Fruit fly (Drosophila melanogaster) whole organism, embryonic: ENCODE results near the gene kairos.
A peak's percentile ranks its signal among the peaks of the same experiment; 100 is the strongest.

ENCODE experiments used
- Atf3 ChIP-seq: fragments of 200-800 bp; sonication (Bioruptor generic); optimal IDR thresholded peaks from 3 replicates; lab custom pipeline; 2016; ENCODE audit warnings: missing biosample characterization, missing genetic modification characterization
- Awh ChIP-seq: fragments of 200-800 bp; sonication (Bioruptor generic); IDR thresholded peaks from 2 replicates; pipeline ENCODE4, ENCODE4 v1.3.6; 2022; ENCODE audit warnings: missing biosample characterization, missing genetic modification characterization
- BtbVII ChIP-seq: fragments of 200-800 bp; sonication (Bioruptor generic); optimal IDR thresholded peaks from 3 replicates; lab custom pipeline; 2017; ENCODE audit warnings: missing biosample characterization, mild to moderate bottlenecking, missing genetic modification characterization
- CG1024 ChIP-seq: fragments of 200-800 bp; sonication (Bioruptor generic); IDR thresholded peaks from 2 replicates; pipeline ENCODE4 v1.3.6; 2022; ENCODE audit warnings: missing biosample characterization, missing genetic modification characterization
- CG10462 ChIP-seq: fragments of 200-800 bp; sonication (Bioruptor generic); optimal IDR thresholded peaks from 2 replicates; lab custom pipeline; 2016; ENCODE audit warnings: missing biosample characterization, missing genetic modification characterization
- CG12071 ChIP-seq: fragments of 200-800 bp; sonication (Bioruptor generic); optimal IDR thresholded peaks from 3 replicates; lab custom pipeline; 2018; ENCODE audit warnings: missing biosample characterization, mild to moderate bottlenecking, missing genetic modification characterization
- CG13424 ChIP-seq: fragments of 200-800 bp; sonication (Bioruptor generic); optimal IDR thresholded peaks from 2 replicates; lab custom pipeline; 2019; ENCODE audit warnings: missing biosample characterization, mild to moderate bottlenecking, missing genetic modification characterization, moderate library complexity
- CG13624 ChIP-seq: fragments of 200-800 bp; sonication (Bioruptor generic); optimal IDR thresholded peaks from 2 replicates; lab custom pipeline; 2016; ENCODE audit warnings: missing biosample characterization, missing genetic modification characterization
- CG13775 ChIP-seq: fragments of 200-800 bp; sonication (Bioruptor generic); optimal IDR thresholded peaks from 3 replicates; lab custom pipeline; 2017; ENCODE audit warnings: missing biosample characterization, mild to moderate bottlenecking, missing genetic modification characterization
- CG15479 ChIP-seq: fragments of 200-800 bp; sonication (Bioruptor generic); optimal IDR thresholded peaks from 3 replicates; lab custom pipeline; 2019; ENCODE audit warnings: missing biosample characterization, mild to moderate bottlenecking, missing genetic modification characterization, moderate library complexity
- CG17361 ChIP-seq: fragments of 200-800 bp; sonication (Bioruptor generic); IDR thresholded peaks from 3 replicates; pipeline ENCODE4 v1.3.6; 2022; ENCODE audit warnings: missing biosample characterization, missing genetic modification characterization
- CG17912 ChIP-seq: fragments of 200-800 bp; sonication (Bioruptor generic); optimal IDR thresholded peaks from 2 replicates; lab custom pipeline; 2018; ENCODE audit warnings: missing biosample characterization, mild to moderate bottlenecking, missing genetic modification characterization
- CG2129 ChIP-seq: fragments of 200-800 bp; sonication (Bioruptor generic); IDR thresholded peaks from 2 replicates; pipeline ENCODE4 v1.3.6; 2022; ENCODE audit warnings: missing biosample characterization, missing genetic modification characterization; ENCODE audit not compliant: partially characterized antibody
- CG2678 ChIP-seq: fragments of 200-800 bp; sonication (Bioruptor generic); optimal IDR thresholded peaks from 3 replicates; lab custom pipeline; 2019; ENCODE audit warnings: missing biosample characterization, mild to moderate bottlenecking, missing genetic modification characterization, moderate library complexity
- CG2889 ChIP-seq: fragments of 200-800 bp; sonication (Bioruptor generic); IDR thresholded peaks from 3 replicates; pipeline ENCODE4 v1.3.6; 2022; ENCODE audit warnings: missing biosample characterization, missing genetic modification characterization
- CG34224 ChIP-seq: fragments of 200-800 bp; sonication (Bioruptor generic); IDR thresholded peaks from 3 replicates; pipeline ENCODE4 v1.3.6; 2022; ENCODE audit warnings: missing biosample characterization, missing genetic modification characterization; ENCODE audit not compliant: partially characterized antibody
- CG4328 ChIP-seq: fragments of 200-800 bp; sonication (Bioruptor generic); optimal IDR thresholded peaks from 3 replicates; lab custom pipeline; 2017; ENCODE audit warnings: missing biosample characterization, missing genetic modification reagents, missing genetic modification characterization
- CG6689 ChIP-seq: fragments of 200-800 bp; sonication (Bioruptor generic); IDR thresholded peaks from 2 replicates; pipeline ENCODE4 v1.3.6; 2022; ENCODE audit warnings: missing biosample characterization, missing genetic modification characterization
- Dad ChIP-seq: fragments of 200-800 bp; sonication (Bioruptor generic); optimal IDR thresholded peaks from 3 replicates; lab custom pipeline; 2016; ENCODE audit warnings: missing biosample characterization, missing genetic modification characterization
- Dip3 ChIP-seq: fragments of 200-800 bp; sonication (Bioruptor generic); optimal IDR thresholded peaks from 3 replicates; lab custom pipeline; 2016; ENCODE audit warnings: missing biosample characterization, missing genetic modification characterization
- HLH4C ChIP-seq: fragments of 200-800 bp; sonication (Bioruptor generic); IDR thresholded peaks from 3 replicates; pipeline ENCODE4 v1.3.6; 2022; ENCODE audit warnings: missing biosample characterization, missing genetic modification characterization; ENCODE audit not compliant: partially characterized antibody
- Hr78 ChIP-seq, 2 experiments: fragments of 200-800 bp in 1 of 2; fragments of >200 bp in 1 of 2; sonication (Bioruptor generic) in 1 of 2; optimal IDR thresholded peaks; 2 replicates each; lab custom pipeline; 2017 to 2019; ENCODE audit warnings: missing biosample characterization in 2 of 2, missing genetic modification characterization in 2 of 2, mild to moderate bottlenecking in 1 of 2, moderate library complexity in 1 of 2
- Optix ChIP-seq: fragments of 200-800 bp; sonication (Bioruptor generic); IDR thresholded peaks from 3 replicates; pipeline ENCODE4 v1.3.6; 2022; ENCODE audit warnings: missing biosample characterization, missing genetic modification characterization
- Ptx1 ChIP-seq: fragments of 200-800 bp; sonication (Bioruptor generic); IDR thresholded peaks from 2 replicates; pipeline ENCODE4 v1.3.6; 2022; ENCODE audit warnings: missing biosample characterization, missing genetic modification characterization
- Sin3A ChIP-seq: fragments of >200 bp; optimal IDR thresholded peaks from 2 replicates; lab custom pipeline; 2018
- Xbp1 ChIP-seq: fragments of 200-800 bp; sonication (Bioruptor generic); optimal IDR thresholded peaks from 3 replicates; lab custom pipeline; 2016; ENCODE audit warnings: missing biosample characterization, mild to moderate bottlenecking, missing genetic modification characterization
- abd-A ChIP-seq: fragments of 200-800 bp; sonication (Bioruptor generic); optimal IDR thresholded peaks from 3 replicates; lab custom pipeline; 2019; ENCODE audit warnings: missing biosample characterization, mild to moderate bottlenecking, missing genetic modification characterization, moderate library complexity
- amos ChIP-seq: fragments of 200-800 bp; sonication (Bioruptor generic); IDR thresholded peaks from 2 replicates; pipeline ENCODE4 v1.3.6; 2022; ENCODE audit warnings: missing biosample characterization, missing genetic modification characterization; ENCODE audit not compliant: partially characterized antibody
- aop ChIP-seq: fragments of 200-800 bp; sonication (Bioruptor generic); IDR thresholded peaks from 2 replicates; pipeline ENCODE4 v1.3.6; 2022; ENCODE audit warnings: missing biosample characterization, missing genetic modification characterization
- caup ChIP-seq: fragments of 200-800 bp; sonication (Bioruptor generic); optimal IDR thresholded peaks from 3 replicates; lab custom pipeline; 2017; ENCODE audit warnings: missing biosample characterization, mild to moderate bottlenecking, missing genetic modification characterization, moderate library complexity; ENCODE audit not compliant: severe bottlenecking
- chinmo ChIP-seq: fragments of 200-800 bp; sonication (Bioruptor generic); IDR thresholded peaks from 4 replicates; pipeline ENCODE4 v1.3.6; 2022; ENCODE audit warnings: missing biosample characterization, missing genetic modification characterization; ENCODE audit not compliant: partially characterized antibody
- chm ChIP-seq: fragments of 200-800 bp; sonication (Bioruptor generic); IDR thresholded peaks from 2 replicates; pipeline ENCODE4 v1.3.6; 2022; ENCODE audit warnings: missing biosample characterization, missing genetic modification characterization
- da ChIP-seq: fragments of 200-800 bp; sonication (Bioruptor generic); optimal IDR thresholded peaks from 2 replicates; lab custom pipeline; 2016; ENCODE audit warnings: missing biosample characterization, missing genetic modification characterization
- dan ChIP-seq: fragments of 200-800 bp; sonication (Bioruptor generic); IDR thresholded peaks from 2 replicates; pipeline ENCODE4 v1.3.6; 2022; ENCODE audit warnings: missing biosample characterization, missing genetic modification characterization
- fd64A ChIP-seq: fragments of 200-800 bp; sonication (Bioruptor generic); optimal IDR thresholded peaks from 3 replicates; lab custom pipeline; 2018; ENCODE audit warnings: missing biosample characterization, mild to moderate bottlenecking, missing genetic modification characterization
- gcm ChIP-seq: fragments of 200-800 bp; sonication (Bioruptor generic); optimal IDR thresholded peaks from 2 replicates; lab custom pipeline; 2019; ENCODE audit warnings: missing biosample characterization, mild to moderate bottlenecking, missing genetic modification characterization, moderate library complexity
- gro ChIP-seq: fragments of 200-800 bp; sonication (Bioruptor generic); optimal IDR thresholded peaks from 2 replicates; lab custom pipeline; 2016; ENCODE audit warnings: missing biosample characterization, missing genetic modification characterization
- hth ChIP-seq: fragments of >200 bp; optimal IDR thresholded peaks from 2 replicates; lab custom pipeline; 2017; ENCODE audit warnings: inconsistent platforms
- kay ChIP-seq: fragments of 200-800 bp; sonication (Bioruptor generic); optimal IDR thresholded peaks from 2 replicates; lab custom pipeline; 2016; ENCODE audit warnings: missing biosample characterization, missing genetic modification characterization
- ken ChIP-seq: fragments of 200-800 bp; sonication (Bioruptor generic); IDR thresholded peaks from 3 replicates; pipeline ENCODE4 v1.3.6; 2022; ENCODE audit warnings: missing biosample characterization, missing genetic modification characterization
- knrl ChIP-seq: fragments of 200-800 bp; sonication (Bioruptor generic); IDR thresholded peaks from 3 replicates; pipeline ENCODE4 v1.3.6; 2022; ENCODE audit warnings: missing biosample characterization, missing genetic modification characterization; ENCODE audit not compliant: partially characterized antibody
- lmd ChIP-seq: fragments of 200-800 bp; sonication (Bioruptor generic); IDR thresholded peaks from 2 replicates; pipeline ENCODE4 v1.3.6; 2022; ENCODE audit warnings: missing biosample characterization, missing genetic modification characterization
- lov ChIP-seq, 2 experiments: fragments of 200-800 bp in 1 of 2; fragments of >200 bp in 1 of 2; sonication (Bioruptor generic) in 1 of 2; IDR thresholded peaks in 1 of 2; optimal IDR thresholded peaks in 1 of 2; 2 replicates in 1 of 2; 3 replicates in 1 of 2; pipeline versions ENCODE4 v1.3.6 to Lab custom; 2017 to 2022; ENCODE audit warnings: missing biosample characterization in 1 of 2, missing genetic modification characterization in 1 of 2
- nerfin-2 ChIP-seq: fragments of 200-800 bp; sonication (Bioruptor generic); IDR thresholded peaks from 2 replicates; pipeline ENCODE4 v1.3.6; 2022; ENCODE audit warnings: missing biosample characterization, missing genetic modification characterization; ENCODE audit not compliant: partially characterized antibody
- pan ChIP-seq, 4 experiments: fragments of >200 bp in 3 of 4; fragments of 200-800 bp in 1 of 4; sonication (Bioruptor generic) in 1 of 4; optimal IDR thresholded peaks in 3 of 4; IDR thresholded peaks in 1 of 4; 2 replicates each; pipeline versions ENCODE4 v1.3.6 to Lab custom; 2017 to 2022; ENCODE audit warnings: missing biosample characterization in 2 of 4, missing genetic modification characterization in 2 of 4, mixed read lengths in 1 of 4
- pho ChIP-seq: fragments of 200-800 bp; sonication (Bioruptor generic); optimal IDR thresholded peaks from 2 replicates; lab custom pipeline; 2016; ENCODE audit warnings: missing biosample characterization, missing genetic modification characterization
- prd ChIP-seq, 3 experiments: fragments of >200 bp in 2 of 3; fragments of 200-800 bp in 1 of 3; sonication (Bioruptor generic) in 1 of 3; optimal IDR thresholded peaks in 2 of 3; IDR thresholded peaks in 1 of 3; 2 replicates in 2 of 3; 3 replicates in 1 of 3; pipeline versions ENCODE4 v1.3.6 to Lab custom; 2017 to 2022; ENCODE audit warnings: missing biosample characterization in 1 of 3, missing genetic modification characterization in 1 of 3
- sna ChIP-seq: fragments of 200-800 bp; sonication (Bioruptor generic); IDR thresholded peaks from 2 replicates; pipeline ENCODE4 v1.3.6; 2022; ENCODE audit warnings: missing biosample characterization, missing genetic modification characterization; ENCODE audit not compliant: partially characterized antibody
- wek ChIP-seq: fragments of 200-800 bp; sonication (Bioruptor generic); optimal IDR thresholded peaks from 3 replicates; lab custom pipeline; 2018; ENCODE audit warnings: missing biosample characterization, mild to moderate bottlenecking, missing genetic modification characterization, moderate library complexity

kairos gene

dm6 chrX:18385056-18385455 is 29.1 kb upstream of the kairos start, which contains the start of gene betaCOP (continued):
- TF ChIP-seq CG13624 = peak; percentile 5
- TF ChIP-seq CG13775 (GFP tag; lab: Kevin White, UChicago) = no peak
- TF ChIP-seq chm (GFP tag; lab: Robert Waterston, UW) = no peak
- no peak for TF ChIP-seq Awh
- TF ChIP-seq Ptx1 (GFP tag; lab: Robert Waterston, UW) = no peak
- no peak for TF ChIP-seq CG15479
- TF ChIP-seq CG1024 (GFP tag; lab: Robert Waterston, UW) = no peak
- no peak for TF ChIP-seq pan (optimal IDR thresholded peaks at IDR 0.05; lab: Kevin White, UChicago)
- TF ChIP-seq pan (GFP tag; optimal IDR thresholded peaks at IDR 0.05 in 1 of 2, IDR thresholded peaks at IDR 0.05 in 1 of 2) = no peak
- TF ChIP-seq lov (optimal IDR thresholded peaks at IDR 0.05; lab: Kevin White, UChicago) = no peak
- TF ChIP-seq lov (GFP tag; IDR thresholded peaks at IDR 0.05; lab: Robert Waterston, UW) = no peak
- no peak for TF ChIP-seq aop
- no peak for TF ChIP-seq fd64A
- no peak for TF ChIP-seq Atf3 (GFP tag; lab: Kevin White, UChicago)
- no peak for TF ChIP-seq caup (GFP tag; lab: Kevin White, UChicago)
- no peak for TF ChIP-seq chinmo
- no peak for TF ChIP-seq nerfin-2
- no peak for TF ChIP-seq ken (GFP tag; lab: Robert Waterston, UW)
- no peak for TF ChIP-seq lmd (GFP tag; lab: Robert Waterston, UW)
- TF ChIP-seq CG12071 (GFP tag; lab: Kevin White, UChicago) = no peak
- TF ChIP-seq hth = no peak
- TF ChIP-seq CG6689 (GFP tag; lab: Robert Waterston, UW) = no peak
- peak; percentile 45 for TF ChIP-seq Xbp1
- TF ChIP-seq gcm (GFP tag; lab: Kevin White, UChicago) = no peak
- no peak for TF ChIP-seq pho (GFP tag; lab: Kevin White, UChicago)
- TF ChIP-seq CG10462 (GFP tag; lab: Kevin White, UChicago) = no peak
- no peak; the same call in 2 of the 3 replicates for TF ChIP-seq CG34224 (GFP tag; lab: Robert Waterston, UW)
- TF ChIP-seq gro = no peak
- TF ChIP-seq CG2129 (GFP tag; lab: Robert Waterston, UW) = no peak
- no peak for TF ChIP-seq wek (GFP tag; lab: Kevin White, UChicago)
- TF ChIP-seq CG2889 = no peak
- TF ChIP-seq dan (GFP tag; lab: Robert Waterston, UW) = no peak
- TF ChIP-seq Hr78 (GFP tag; optimal IDR thresholded peaks at IDR 0.05; lab: Kevin White, UChicago) = no peak
- TF ChIP-seq CG17361 (GFP tag; lab: Robert Waterston, UW) = no peak
- no peak for TF ChIP-seq da (GFP tag; lab: Kevin White, UChicago)
- no peak for TF ChIP-seq Dad
- peak; percentile 44; the same call in 1 of the 2 replicates for TF ChIP-seq amos (GFP tag; lab: Robert Waterston, UW)
- peak; percentile 86 for TF ChIP-seq Sin3A (lab: Kevin White, UChicago)
- TF ChIP-seq knrl = 0 out of 3 replicates have a peak, but pooled peaks have one; percentile 15
- TF ChIP-seq Dip3 = no peak
- no peak for TF ChIP-seq CG4328 (GFP tag; lab: Kevin White, UChicago)
- TF ChIP-seq Optix (GFP tag; lab: Robert Waterston, UW) = no peak
- no peak for TF ChIP-seq CG17912
- no peak for TF ChIP-seq CG13424 (tag; lab: Kevin White, UChicago)
- TF ChIP-seq HLH4C (GFP tag; lab: Robert Waterston, UW) = no peak
- no peak for TF ChIP-seq CG2678 (tag; lab: Kevin White, UChicago)
- no peak for TF ChIP-seq abd-A
- no peak for TF ChIP-seq kay (GFP tag; lab: Kevin White, UChicago)
- TF ChIP-seq prd (optimal IDR thresholded peaks at IDR 0.05; lab: Kevin White, UChicago) = no peak
- TF ChIP-seq prd (GFP tag; IDR thresholded peaks at IDR 0.05; lab: Robert Waterston, UW) = 0 out of 3 replicates have a peak, but pooled peaks have one; percentile 11
- TF ChIP-seq BtbVII = no peak
- no peak for TF ChIP-seq sna (GFP tag; lab: Robert Waterston, UW)
